Fruit fly (Drosophila melanogaster): Measurements from ENCODE around the gene Zip99C.

Zip99C gene

dm6 chr3R:29868676-29869349 lies at the start of gene Zip99C (continued):
- TF ChIP-seq inv (GFP tag; IDR thresholded peaks at IDR 0.05; ENCODE audit: partially characterized antibody) (peak; percentile 91), Gsc (GFP tag; IDR thresholded peaks at IDR 0.05) (no peak), Ets65A (GFP tag) (peak; percentile 36), Dip2 (GFP tag; IDR thresholded peaks at IDR 0.05) (no peak), hkb (optimal IDR thresholded peaks at IDR 0.05) (peak; percentile 55), hkb (GFP tag; IDR thresholded peaks at IDR 0.05) (0 out of 2 replicates have a peak, but pooled peaks have one; percentile 23), cwo (GFP tag; optimal IDR thresholded peaks at IDR 0.05) (no peak), CG5180 (GFP tag; optimal IDR thresholded peaks at IDR 0.05) (no peak), MESR4 (GFP tag; optimal IDR thresholded peaks at IDR 0.05) (peak; percentile 35), scrt (GFP tag; optimal IDR thresholded peaks at IDR 0.05) (no peak), Taf1 (GFP tag; IDR thresholded peaks at IDR 0.05) (no peak), danr (GFP tag; IDR thresholded peaks at IDR 0.05) (no peak), mam (GFP tag; optimal IDR thresholded peaks at IDR 0.05) (peak; percentile 35), luna (GFP tag; optimal IDR thresholded peaks at IDR 0.05) (peak; percentile 15), Lhr (GFP tag; optimal IDR thresholded peaks at IDR 0.05) (peak; percentile 85), CG12236 (GFP tag; optimal IDR thresholded peaks at IDR 0.05) (no peak), CG7745 (tag; optimal IDR thresholded peaks at IDR 0.05) (no peak), Ravus (GFP tag; IDR thresholded peaks at IDR 0.05) (no peak), Six4 (GFP tag; optimal IDR thresholded peaks at IDR 0.05) (no peak), CG15011 (GFP tag; optimal IDR thresholded peaks at IDR 0.05) (no peak), sens (GFP tag) (peak; percentile 78), CG2202 (tag; optimal IDR thresholded peaks at IDR 0.05) (no peak), CG12299 (tag; optimal IDR thresholded peaks at IDR 0.05) (no peak), ac (GFP tag; optimal IDR thresholded peaks at IDR 0.05) (no peak), CG8388 (GFP tag; optimal IDR thresholded peaks at IDR 0.05) (no peak), CG2889 (GFP tag; IDR thresholded peaks at IDR 0.05) (no peak), CkIIα-i1 (GFP tag; IDR thresholded peaks at IDR 0.05) (no peak), Hey (tag; optimal IDR thresholded peaks at IDR 0.05) (no peak), CG3407 (GFP tag; optimal IDR thresholded peaks at IDR 0.05) (no peak), CG18262 (tag; optimal IDR thresholded peaks at IDR 0.05) (peak; percentile 18), Med (GFP tag) (peak; percentile 86), CG17361 (GFP tag; IDR thresholded peaks at IDR 0.05) (peak; percentile 56; the same call in 1 of the 3 replicates), gcm (GFP tag; optimal IDR thresholded peaks at IDR 0.05) (no peak), CG3281 (GFP tag; optimal IDR thresholded peaks at IDR 0.05) (peak; percentile 18), gsb-n (tag; optimal IDR thresholded peaks at IDR 0.05) (peak; percentile 29), CG15073 (GFP tag; optimal IDR thresholded peaks at IDR 0.05) (no peak), gce (GFP tag; IDR thresholded peaks at IDR 0.05) (no peak), CG14710 (tag; optimal IDR thresholded peaks at IDR 0.05) (peak; percentile 81), Bgb (GFP tag; IDR thresholded peaks at IDR 0.05; ENCODE audit: partially characterized antibody) (peak; percentile 87), CG15514 (GFP tag; optimal IDR thresholded peaks at IDR 0.05) (no peak), Drgx (GFP tag; IDR thresholded peaks at IDR 0.05) (no peak; the same call in 1 of the 2 replicates), CG15269 (tag; optimal IDR thresholded peaks at IDR 0.05) (peak; percentile 35), CG6765 (GFP tag; optimal IDR thresholded peaks at IDR 0.05) (no peak), CG16815 (GFP tag; optimal IDR thresholded peaks at IDR 0.05) (peak; percentile 10), p53 (GFP tag; optimal IDR thresholded peaks at IDR 0.05) (no peak), CG13894 (tag; optimal IDR thresholded peaks at IDR 0.05) (peak; percentile 17), dimm (GFP tag; IDR thresholded peaks at IDR 0.05) (no peak), CG3995 (GFP tag; optimal IDR thresholded peaks at IDR 0.05) (peak; percentile 29), CG10431 (GFP tag; optimal IDR thresholded peaks at IDR 0.05) (no peak), Doc2 (GFP tag; IDR thresholded peaks at IDR 0.05) (no peak), CG8765 (GFP tag; IDR thresholded peaks at IDR 0.05) (no peak)

Measured in whole organism, embryonic.